Worm (Caenorhabditis elegans): ENCODE data around the gene F59E11.7.

F59E11.7 gene

ce11 chrV:8985740-8986139, 4.3 kb upstream of the F59E11.7 start, which contains the start of gene str-85:
str-85 (minus strand) TSS chrV:8985840.
- TF ChIP-seq med-1 (GFP tag; optimal IDR thresholded peaks at IDR 0.05; ENCODE audit: insufficient read depth): no peak
- no peak for TF ChIP-seq ztf-23 (GFP tag; IDR thresholded peaks at IDR 0.05)
- no peak for TF ChIP-seq flt-1 (GFP tag; IDR thresholded peaks at IDR 0.05)
- TF ChIP-seq ztf-29 (GFP tag; IDR thresholded peaks at IDR 0.05): no peak
- TF ChIP-seq klf-2 (GFP tag; conservative IDR thresholded peaks at IDR 0.05): no peak
- TF ChIP-seq tab-1 (GFP tag; IDR thresholded peaks at IDR 0.05): no peak
- no peak for TF ChIP-seq T22C8.4 (GFP tag; IDR thresholded peaks at IDR 0.05)
- TF ChIP-seq ref-1 (GFP tag; conservative IDR thresholded peaks at IDR 0.05): no peak
- no peak for TF ChIP-seq cog-1 (tag; optimal IDR thresholded peaks at IDR 0.05)

DNA sequence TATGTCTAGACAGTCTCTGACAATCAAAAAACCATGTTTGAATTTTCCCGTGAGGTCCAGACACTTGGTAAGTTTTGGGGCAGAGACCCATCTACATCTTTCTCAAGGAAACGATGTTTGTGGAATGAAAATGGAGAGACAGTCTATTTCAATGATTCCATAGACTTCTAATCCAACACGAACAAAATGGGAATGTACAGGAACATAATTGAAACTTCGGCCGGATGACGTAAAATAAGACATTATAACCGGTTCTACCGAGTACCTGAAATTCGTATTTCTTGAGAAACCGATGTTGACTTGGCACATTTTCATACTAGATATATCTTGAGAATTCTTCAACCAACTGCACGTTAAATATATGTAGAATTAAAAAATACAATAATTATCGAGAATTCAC, 1.9 kb upstream of the F59E11.7 start, which contains the start of gene str-87:
Gene str-87 (minus strand): TSS at position 101 of the 400 bp plus-strand sequence.
- no peak for TF ChIP-seq med-1 (GFP tag; optimal IDR thresholded peaks at IDR 0.05; ENCODE audit: insufficient read depth)
- TF ChIP-seq ztf-29 (GFP tag; IDR thresholded peaks at IDR 0.05): no peak
- TF ChIP-seq flt-1 (GFP tag; IDR thresholded peaks at IDR 0.05): no peak
- TF ChIP-seq tab-1 (GFP tag; IDR thresholded peaks at IDR 0.05): no peak
- TF ChIP-seq T22C8.4 (GFP tag; IDR thresholded peaks at IDR 0.05): no peak
- TF ChIP-seq cog-1 (tag; optimal IDR thresholded peaks at IDR 0.05): no peak
- no peak for TF ChIP-seq ref-1 (GFP tag; conservative IDR thresholded peaks at IDR 0.05)
- TF ChIP-seq klf-2 (GFP tag; conservative IDR thresholded peaks at IDR 0.05): no peak
- no peak for TF ChIP-seq ztf-23 (GFP tag; IDR thresholded peaks at IDR 0.05)

DNA sequence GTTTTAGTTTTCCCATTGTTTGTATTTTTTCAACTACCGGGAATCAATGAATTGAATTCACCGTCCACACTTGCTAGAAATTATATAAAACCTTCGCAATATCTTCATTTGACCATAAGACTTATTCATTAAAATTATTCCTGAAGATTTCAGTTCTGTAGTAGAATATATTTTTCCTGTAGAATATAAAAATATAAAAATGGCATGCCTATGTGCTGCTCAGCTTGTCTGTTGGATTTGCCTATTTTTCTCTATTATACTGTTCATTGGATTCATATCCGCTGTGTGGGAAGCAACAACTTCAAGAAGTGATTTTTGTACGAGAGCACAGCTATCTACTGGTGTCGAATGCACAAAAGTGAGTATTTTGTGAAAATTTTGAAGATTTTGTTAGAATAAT, 1.6 kb downstream of the F59E11.7 start, which contains the start of gene F59E11.6:
Gene F59E11.6 (plus strand): TSS at position 111 of the 400 bp plus-strand sequence.
- TF ChIP-seq cog-1 (tag; optimal IDR thresholded peaks at IDR 0.05) (no peak), flt-1 (GFP tag; IDR thresholded peaks at IDR 0.05) (no peak), ref-1 (GFP tag; conservative IDR thresholded peaks at IDR 0.05) (no peak), ztf-29 (GFP tag; IDR thresholded peaks at IDR 0.05) (no peak), T22C8.4 (GFP tag; IDR thresholded peaks at IDR 0.05) (no peak)

ce11 chrV:8994272-8994671, 4.2 kb downstream of the F59E11.7 start:
- no peak for TF ChIP-seq cog-1 (tag; optimal IDR thresholded peaks at IDR 0.05)
- TF ChIP-seq T22C8.4 (GFP tag; IDR thresholded peaks at IDR 0.05): no peak
- no peak for TF ChIP-seq klf-2 (GFP tag; conservative IDR thresholded peaks at IDR 0.05)
- TF ChIP-seq ztf-29 (GFP tag; IDR thresholded peaks at IDR 0.05): no peak
- no peak for TF ChIP-seq med-1 (GFP tag; optimal IDR thresholded peaks at IDR 0.05; ENCODE audit: insufficient read depth)
- TF ChIP-seq flt-1 (GFP tag; IDR thresholded peaks at IDR 0.05): no peak
- no peak for TF ChIP-seq tab-1 (GFP tag; IDR thresholded peaks at IDR 0.05)
- no peak for TF ChIP-seq ref-1 (GFP tag; conservative IDR thresholded peaks at IDR 0.05)
- no peak for TF ChIP-seq ztf-23 (GFP tag; IDR thresholded peaks at IDR 0.05)

ce11 chrV:8994801-8995200, 4.8 kb downstream of the F59E11.7 start, which contains the start of gene F59E11.5:
F59E11.5 (plus strand) TSS chrV:8995101.
- TF ChIP-seq klf-2 (GFP tag; conservative IDR thresholded peaks at IDR 0.05) (no peak), cog-1 (tag; optimal IDR thresholded peaks at IDR 0.05) (no peak), flt-1 (GFP tag; IDR thresholded peaks at IDR 0.05) (no peak), T22C8.4 (GFP tag; IDR thresholded peaks at IDR 0.05) (no peak), tab-1 (GFP tag; IDR thresholded peaks at IDR 0.05) (no peak), ref-1 (GFP tag; conservative IDR thresholded peaks at IDR 0.05) (no peak), ztf-29 (GFP tag; IDR thresholded peaks at IDR 0.05) (no peak), med-1 (GFP tag; optimal IDR thresholded peaks at IDR 0.05; ENCODE audit: insufficient read depth) (no peak), ztf-23 (GFP tag; IDR thresholded peaks at IDR 0.05) (no peak)

DNA sequence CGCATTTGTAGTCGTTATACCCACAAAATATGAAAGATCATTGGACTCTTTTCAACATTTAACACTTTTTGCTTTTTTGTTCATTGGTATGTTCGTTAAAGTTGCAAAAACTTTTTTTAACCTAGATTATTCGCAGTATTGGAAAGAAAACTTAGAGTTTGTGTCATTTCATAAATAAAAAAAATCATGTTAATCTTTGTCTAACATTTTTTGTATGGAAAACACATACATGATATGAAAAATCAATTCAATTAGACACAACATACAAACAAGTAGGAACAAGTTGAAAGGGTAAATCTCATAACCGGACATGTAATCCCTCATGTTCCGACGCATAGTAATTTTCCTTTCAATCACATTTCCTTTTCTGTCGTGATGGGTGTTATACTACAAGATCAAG, 11.1 kb downstream of the F59E11.7 start, which contains the start of gene F59E11.2:
Gene F59E11.2 (plus strand): TSS at position 301 of the 400 bp plus-strand sequence.
- TF ChIP-seq ref-1 (GFP tag; conservative IDR thresholded peaks at IDR 0.05): no peak
- TF ChIP-seq tab-1 (GFP tag; IDR thresholded peaks at IDR 0.05): no peak
- no peak for TF ChIP-seq ztf-29 (GFP tag; IDR thresholded peaks at IDR 0.05)
- no peak for TF ChIP-seq cog-1 (tag; optimal IDR thresholded peaks at IDR 0.05)
- no peak for TF ChIP-seq T22C8.4 (GFP tag; IDR thresholded peaks at IDR 0.05)

- TF ChIP-seq klf-2 (GFP tag; conservative IDR thresholded peaks at IDR 0.05) (no peak), T22C8.4 (GFP tag; IDR thresholded peaks at IDR 0.05) (no peak), cog-1 (tag; optimal IDR thresholded peaks at IDR 0.05) (no peak), ztf-23 (GFP tag; IDR thresholded peaks at IDR 0.05) (no peak), med-1 (GFP tag; optimal IDR thresholded peaks at IDR 0.05; ENCODE audit: insufficient read depth) (no peak), flt-1 (GFP tag; IDR thresholded peaks at IDR 0.05) (no peak), tab-1 (GFP tag; IDR thresholded peaks at IDR 0.05) (no peak), ztf-29 (GFP tag; IDR thresholded peaks at IDR 0.05) (no peak), ref-1 (GFP tag; conservative IDR thresholded peaks at IDR 0.05) (no peak)
Observed at ce11 chrV:9003291-9003690, 13.2 kb downstream of the F59E11.7 start, which contains the start of gene srx-1. srx-1 (plus strand) TSS chrV:9003672.

DNA sequence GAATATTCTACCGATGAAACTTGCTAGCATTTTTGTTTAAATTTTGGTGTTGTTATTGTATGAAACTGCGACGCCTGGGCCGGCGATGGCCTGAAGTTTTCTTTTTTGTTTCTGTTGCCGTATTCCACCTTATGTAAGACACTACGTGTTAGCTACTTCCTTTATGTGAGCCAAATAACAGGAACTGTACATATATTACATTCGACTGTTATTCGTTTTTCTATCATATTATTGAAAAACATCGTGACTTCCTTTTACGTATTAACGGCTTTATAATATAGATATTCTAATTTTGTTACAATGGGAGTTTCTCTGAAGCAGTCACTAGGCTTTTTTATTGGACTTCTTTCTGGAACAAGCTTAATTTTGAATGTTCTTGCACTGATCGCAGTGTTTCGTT, 15.2 kb downstream of the F59E11.7 start, which contains the start of gene srx-3:
Gene srx-3 (plus strand): TSS at position 301 of the 400 bp plus-strand sequence.
- no peak for TF ChIP-seq ztf-23 (GFP tag; IDR thresholded peaks at IDR 0.05)
- TF ChIP-seq T22C8.4 (GFP tag; IDR thresholded peaks at IDR 0.05): no peak
- TF ChIP-seq ref-1 (GFP tag; conservative IDR thresholded peaks at IDR 0.05): no peak
- no peak for TF ChIP-seq ztf-29 (GFP tag; IDR thresholded peaks at IDR 0.05)
- no peak for TF ChIP-seq klf-2 (GFP tag; conservative IDR thresholded peaks at IDR 0.05)

DNA sequence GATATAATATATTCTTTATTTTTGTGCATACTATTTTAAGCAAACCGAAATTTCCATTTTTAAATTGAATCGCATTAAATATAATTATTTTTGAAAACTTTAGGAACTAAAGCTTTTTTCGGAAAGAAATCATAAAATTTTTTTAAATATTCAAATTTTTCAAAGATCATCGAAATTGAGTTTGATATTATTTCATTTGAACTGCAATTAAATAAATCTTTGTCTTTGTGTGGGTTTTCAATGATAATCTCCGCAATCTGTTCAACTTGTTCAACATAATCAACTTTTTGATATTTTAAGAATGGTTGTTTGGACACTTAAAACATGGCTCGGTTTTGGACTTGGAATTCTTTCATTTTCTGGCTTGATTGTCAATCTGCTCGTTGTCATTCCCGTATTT, 19.1 kb downstream of the F59E11.7 start, which contains the start of gene srx-2:
Gene srx-2 (plus strand): TSS at position 301 of the 400 bp plus-strand sequence.
- TF ChIP-seq ztf-29 (GFP tag; IDR thresholded peaks at IDR 0.05): no peak
- TF ChIP-seq ref-1 (GFP tag; conservative IDR thresholded peaks at IDR 0.05): no peak
- TF ChIP-seq T22C8.4 (GFP tag; IDR thresholded peaks at IDR 0.05): no peak
- no peak for TF ChIP-seq cog-1 (tag; optimal IDR thresholded peaks at IDR 0.05)
- TF ChIP-seq med-1 (GFP tag; optimal IDR thresholded peaks at IDR 0.05; ENCODE audit: insufficient read depth): no peak
- TF ChIP-seq flt-1 (GFP tag; IDR thresholded peaks at IDR 0.05): no peak
- TF ChIP-seq klf-2 (GFP tag; conservative IDR thresholded peaks at IDR 0.05): no peak
- TF ChIP-seq tab-1 (GFP tag; IDR thresholded peaks at IDR 0.05): no peak
- TF ChIP-seq ztf-23 (GFP tag; IDR thresholded peaks at IDR 0.05): no peak

ce11 chrV:9013765-9014164, 23.7 kb downstream of the F59E11.7 start, which contains the start of gene srh-201:
srh-201 (minus strand) TSS chrV:9013865.
- TF ChIP-seq tab-1 (GFP tag; IDR thresholded peaks at IDR 0.05): no peak
